Worm (Caenorhabditis elegans) whole organism, late embryonic: ENCODE results near the gene noca-2.
A peak's percentile ranks its signal among the peaks of the same experiment; 100 is the strongest.

Experiments used
- C38D4.7 ChIP-seq: fragments of 200-800 bp; sonication (Bioruptor generic); optimal IDR thresholded peaks from 2 replicates; lab custom pipeline; 2018; ENCODE audit warnings: mild to moderate bottlenecking, missing genetic modification characterization, moderate library complexity, missing compliant biosample characterization
- K02D7.2 ChIP-seq: sonication (generic microtip); optimal IDR thresholded peaks from 2 replicates; lab custom pipeline; 2017; ENCODE audit warnings: mild to moderate bottlenecking, missing genetic modification characterization, missing compliant biosample characterization
- T23F11.4 ChIP-seq: fragments of 200-800 bp; sonication (Bioruptor generic); optimal IDR thresholded peaks from 2 replicates; lab custom pipeline; 2018; ENCODE audit warnings: mild to moderate bottlenecking, missing genetic modification characterization, missing compliant biosample characterization
- Y22D7AL.16 ChIP-seq: sonication (generic microtip); optimal IDR thresholded peaks from 2 replicates; lab custom pipeline; 2016; ENCODE audit warnings: missing genetic modification characterization, missing compliant biosample characterization
- ahr-1 ChIP-seq: sonication (generic microtip); optimal IDR thresholded peaks from 2 replicates; lab custom pipeline; 2016; ENCODE audit warnings: missing genetic modification characterization, missing compliant biosample characterization
- ceh-14 ChIP-seq: sonication (generic microtip); optimal IDR thresholded peaks from 2 replicates; lab custom pipeline; 2016; ENCODE audit warnings: missing genotype, missing genetic modification characterization, missing compliant biosample characterization
- ceh-18 ChIP-seq: sonication (generic microtip); optimal IDR thresholded peaks from 2 replicates; lab custom pipeline; 2016; ENCODE audit warnings: missing genetic modification characterization, missing compliant biosample characterization
- ceh-19 ChIP-seq: fragments of 200-800 bp; sonication (Bioruptor generic); optimal IDR thresholded peaks from 2 replicates; lab custom pipeline; 2018; ENCODE audit warnings: mild to moderate bottlenecking, missing genetic modification characterization, missing compliant biosample characterization
- ceh-2 ChIP-seq: sonication (generic microtip); optimal IDR thresholded peaks from 2 replicates; lab custom pipeline; 2016; ENCODE audit warnings: missing genotype, missing genetic modification characterization, missing compliant biosample characterization
- ceh-31 ChIP-seq: sonication (generic microtip); optimal IDR thresholded peaks from 2 replicates; lab custom pipeline; 2016; ENCODE audit warnings: missing genetic modification characterization, missing compliant biosample characterization
- ceh-34 ChIP-seq: sonication (generic microtip); optimal IDR thresholded peaks from 2 replicates; lab custom pipeline; 2016; ENCODE audit warnings: mild to moderate bottlenecking, missing genetic modification characterization, missing compliant biosample characterization
- ceh-45 ChIP-seq: fragments of 200-800 bp; sonication (Bioruptor generic); IDR thresholded peaks from 2 replicates; pipeline ENCODE4 v1.3.6; 2022; ENCODE audit warnings: missing genetic modification reagents, missing genetic modification characterization, missing compliant biosample characterization
- ceh-6 ChIP-seq: fragments of 200-800 bp; sonication (Bioruptor generic); optimal IDR thresholded peaks from 2 replicates; lab custom pipeline; 2018; ENCODE audit warnings: mild to moderate bottlenecking, missing genetic modification characterization, missing compliant biosample characterization
- che-1 ChIP-seq: sonication (generic microtip); optimal IDR thresholded peaks from 2 replicates; lab custom pipeline; 2016; ENCODE audit warnings: mild to moderate bottlenecking, missing genetic modification characterization, missing compliant biosample characterization
- elt-2 ChIP-seq: sonication (generic microtip); optimal IDR thresholded peaks from 2 replicates; lab custom pipeline; 2016; ENCODE audit warnings: missing genetic modification reagents, missing genetic modification characterization, missing compliant biosample characterization
- fax-1 ChIP-seq: sonication (generic microtip); optimal IDR thresholded peaks from 2 replicates; lab custom pipeline; 2016; ENCODE audit warnings: missing genotype, missing genetic modification characterization, missing compliant biosample characterization
- fkh-6 ChIP-seq: sonication (generic microtip); optimal IDR thresholded peaks from 2 replicates; lab custom pipeline; 2016; ENCODE audit warnings: missing genetic modification characterization, missing compliant biosample characterization
- gmeb-2 ChIP-seq: sonication (generic microtip); optimal IDR thresholded peaks from 2 replicates; lab custom pipeline; 2016; ENCODE audit warnings: missing genetic modification characterization, inconsistent platforms, missing compliant biosample characterization
- hlh-13 ChIP-seq: fragments of 200-800 bp; sonication (Bioruptor generic); optimal IDR thresholded peaks from 2 replicates; lab custom pipeline; 2018; ENCODE audit warnings: mild to moderate bottlenecking, missing genetic modification characterization, missing compliant biosample characterization
- hlh-30 ChIP-seq: sonication (generic microtip); optimal IDR thresholded peaks from 2 replicates; lab custom pipeline; 2017; ENCODE audit warnings: antibody characterized with exemption, missing genetic modification characterization, missing compliant biosample characterization; ENCODE audit not compliant: insufficient read depth
- hlh-8 ChIP-seq: sonication (generic microtip); optimal IDR thresholded peaks from 2 replicates; lab custom pipeline; 2016; ENCODE audit warnings: missing genotype, missing genetic modification characterization, missing compliant biosample characterization
- lin-11 ChIP-seq: fragments of 200-800 bp; sonication (Bioruptor generic); optimal IDR thresholded peaks from 2 replicates; lab custom pipeline; 2018; ENCODE audit warnings: mild to moderate bottlenecking, missing genetic modification characterization, missing compliant biosample characterization
- mec-3 ChIP-seq: sonication (generic microtip); optimal IDR thresholded peaks from 2 replicates; lab custom pipeline; 2016; ENCODE audit warnings: borderline replicate concordance, missing genetic modification characterization, missing compliant biosample characterization
- nhr-232 ChIP-seq: sonication (generic microtip); optimal IDR thresholded peaks from 2 replicates; lab custom pipeline; 2016; ENCODE audit warnings: missing genetic modification characterization, missing compliant biosample characterization
- pag-3 ChIP-seq: sonication (generic microtip); optimal IDR thresholded peaks from 2 replicates; lab custom pipeline; 2016; ENCODE audit warnings: missing compliant biosample characterization, missing genetic modification characterization, borderline replicate concordance
- pat-9 ChIP-seq: fragments of 200-800 bp; sonication (Bioruptor generic); optimal IDR thresholded peaks from 2 replicates; lab custom pipeline; 2018; ENCODE audit warnings: mild to moderate bottlenecking, missing genetic modification characterization, moderate library complexity, missing compliant biosample characterization
- pax-1 ChIP-seq: fragments of 150-350 bp; optimal IDR thresholded peaks from 2 replicates; lab custom pipeline; 2014; ENCODE audit warnings: missing biosample characterization, missing genetic modification characterization
- pha-2 ChIP-seq: sonication (generic microtip); optimal IDR thresholded peaks from 2 replicates; lab custom pipeline; 2017; ENCODE audit warnings: mild to moderate bottlenecking, missing genetic modification characterization, missing compliant biosample characterization
- pqm-1 ChIP-seq: sonication (generic microtip); optimal IDR thresholded peaks from 2 replicates; lab custom pipeline; 2016; ENCODE audit warnings: missing genetic modification characterization, missing compliant biosample characterization
- rnt-1 ChIP-seq: sonication (generic microtip); optimal IDR thresholded peaks from 2 replicates; lab custom pipeline; 2016; ENCODE audit warnings: missing genetic modification characterization, missing compliant biosample characterization
- sdc-2 ChIP-seq: sonication (generic microtip); optimal IDR thresholded peaks from 2 replicates; lab custom pipeline; 2016; ENCODE audit warnings: missing genotype, missing genetic modification characterization, missing compliant biosample characterization
- sox-4 ChIP-seq: sonication (generic microtip); optimal IDR thresholded peaks from 2 replicates; lab custom pipeline; 2017; ENCODE audit warnings: mild to moderate bottlenecking, missing genetic modification characterization, inconsistent platforms, missing compliant biosample characterization
- syd-9 ChIP-seq: sonication (generic microtip); optimal IDR thresholded peaks from 2 replicates; lab custom pipeline; 2016; ENCODE audit warnings: mild to moderate bottlenecking, missing genetic modification characterization, moderate library complexity, missing compliant biosample characterization
- tbx-2 ChIP-seq: sonication (generic microtip); optimal IDR thresholded peaks from 2 replicates; lab custom pipeline; 2016; ENCODE audit warnings: missing genetic modification characterization, missing compliant biosample characterization
- ttx-3 ChIP-seq: sonication (generic microtip); optimal IDR thresholded peaks from 2 replicates; lab custom pipeline; 2016; ENCODE audit warnings: missing genetic modification reagents, missing genetic modification characterization, missing compliant biosample characterization
- unc-42 ChIP-seq: sonication (generic microtip); optimal IDR thresholded peaks from 2 replicates; lab custom pipeline; 2016; ENCODE audit warnings: missing genotype, missing genetic modification characterization, missing compliant biosample characterization
- unc-55 ChIP-seq: sonication (generic microtip); optimal IDR thresholded peaks from 2 replicates; lab custom pipeline; 2017; ENCODE audit warnings: missing biosample characterization, missing genetic modification reagents, missing genetic modification characterization
- zip-5 ChIP-seq: sonication (generic microtip); optimal IDR thresholded peaks from 2 replicates; lab custom pipeline; 2016; ENCODE audit warnings: missing genetic modification characterization, missing compliant biosample characterization
- ztf-16 ChIP-seq: sonication (generic microtip); optimal IDR thresholded peaks from 2 replicates; lab custom pipeline; 2017; ENCODE audit warnings: missing genetic modification characterization, missing compliant biosample characterization

noca-2 gene

ce11 chrX:11643767-11644235 lies 23.1 kb upstream of the noca-2 start, which contains the start of gene sto-4:
Gene sto-4 (plus strand): TSS chrX:11644126.
- peak; percentile 77 for TF ChIP-seq ceh-6 (GFP tag; lab: Kevin White, UChicago)
- peak; percentile 66 for TF ChIP-seq K02D7.2 (tag; lab: Kevin White, UChicago)
- TF ChIP-seq hlh-8 (tag; lab: Kevin White, UChicago), result peak; percentile 8
- TF ChIP-seq pha-2 (tag; lab: Kevin White, UChicago), result peak; percentile 67
- peak; percentile 70 for TF ChIP-seq hlh-13
- peak; percentile 0 for TF ChIP-seq rnt-1 (tag; lab: Kevin White, UChicago)
- TF ChIP-seq ceh-14 (tag; lab: Kevin White, UChicago), result peak; percentile 58
- peak; percentile 76 for TF ChIP-seq gmeb-2 (tag; lab: Kevin White, UChicago)
- TF ChIP-seq sdc-2 (tag; lab: Kevin White, UChicago), result peak; percentile 32
- peak; percentile 67 for TF ChIP-seq T23F11.4
- TF ChIP-seq tbx-2, result peak; percentile 72
- peak; percentile 71 for TF ChIP-seq C38D4.7 (GFP tag; lab: Kevin White, UChicago)
- TF ChIP-seq elt-2 (tag; lab: Kevin White, UChicago), result peak; percentile 48
- TF ChIP-seq sox-4 (tag; lab: Kevin White, UChicago), result peak; percentile 53
- peak; percentile 87 for TF ChIP-seq ceh-19 (GFP tag; lab: Kevin White, UChicago)
- TF ChIP-seq ceh-31 (tag; lab: Kevin White, UChicago), result peak; percentile 68
- TF ChIP-seq ceh-18 (tag; lab: Kevin White, UChicago), result peak; percentile 67
- peak; percentile 78 for TF ChIP-seq pat-9 (tag; lab: Kevin White, UChicago)
- peak; percentile 55 for TF ChIP-seq lin-11 (tag; lab: Kevin White, UChicago)
- TF ChIP-seq che-1 (tag; lab: Kevin White, UChicago), result peak; percentile 69
- TF ChIP-seq Y22D7AL.16, result peak; percentile 61
- TF ChIP-seq ztf-16 (tag; lab: Kevin White, UChicago), result peak; percentile 34
- peak; percentile 77 for TF ChIP-seq unc-42

DNA sequence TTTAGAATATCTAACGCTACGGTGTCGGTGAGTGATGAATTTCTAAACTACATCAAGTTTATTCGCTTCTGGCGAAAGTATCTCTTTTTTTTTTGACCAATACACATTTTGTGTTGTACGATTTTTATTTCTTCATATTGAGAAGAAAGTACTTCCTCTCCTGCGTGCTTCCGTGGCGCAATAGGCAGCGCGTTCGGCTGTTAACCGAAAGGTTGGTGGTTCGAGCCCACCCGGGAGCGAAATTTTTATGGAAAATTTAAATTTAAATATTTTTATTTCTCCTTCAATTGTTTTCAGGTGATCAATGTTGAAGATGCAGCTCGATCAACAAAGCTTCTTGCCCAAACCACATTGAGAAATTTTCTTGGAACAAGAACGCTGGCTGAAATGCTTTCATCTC lies 21.4 kb upstream of the noca-2 start:
- TF ChIP-seq K02D7.2 (tag; lab: Kevin White, UChicago), result no peak
- TF ChIP-seq ceh-45, result no peak
- TF ChIP-seq elt-2 (tag; lab: Kevin White, UChicago), result peak; percentile 24
- no peak for TF ChIP-seq gmeb-2 (tag; lab: Kevin White, UChicago)
- TF ChIP-seq ceh-18 (tag; lab: Kevin White, UChicago), result no peak
- TF ChIP-seq pqm-1 (tag; lab: Kevin White, UChicago), result no peak

- TF ChIP-seq zip-5 (tag; lab: Kevin White, UChicago) (no peak), elt-2 (tag; lab: Kevin White, UChicago) (no peak), fkh-6 (tag; lab: Kevin White, UChicago) (no peak), unc-55 (GFP tag; lab: Kevin White, UChicago) (no peak), ttx-3 (tag; lab: Kevin White, UChicago) (no peak), ceh-34 (tag; lab: Kevin White, UChicago) (no peak), pag-3 (tag; lab: Kevin White, UChicago) (no peak), syd-9 (tag; lab: Kevin White, UChicago) (no peak), hlh-30 (no peak), ceh-2 (tag; lab: Kevin White, UChicago) (no peak), tbx-2 (no peak), fax-1 (no peak), sdc-2 (tag; lab: Kevin White, UChicago) (no peak), nhr-232 (tag; lab: Kevin White, UChicago) (no peak)
Measured at ce11 chrX:11647165-11647564, 19.8 kb upstream of the noca-2 start, which contains the start of gene T04F8.8. Gene T04F8.8 (plus strand): TSS chrX:11647465.

- TF ChIP-seq pax-1 (tag; lab: Kevin White, UChicago), result no peak
- no peak for TF ChIP-seq mec-3 (tag; lab: Kevin White, UChicago)
- no peak for TF ChIP-seq ztf-16 (tag; lab: Kevin White, UChicago)
- no peak for TF ChIP-seq pha-2 (tag; lab: Kevin White, UChicago)
- TF ChIP-seq tbx-2, result no peak
- TF ChIP-seq ahr-1 (tag; lab: Kevin White, UChicago), result no peak
- TF ChIP-seq ceh-18 (tag; lab: Kevin White, UChicago), result no peak
- no peak for TF ChIP-seq ceh-2 (tag; lab: Kevin White, UChicago)
Measured at ce11 chrX:11650751-11651150, 16.2 kb upstream of the noca-2 start, which contains the start of gene cutl-11. Gene cutl-11 (minus strand): TSS chrX:11650851.
